Fruit fly (Drosophila melanogaster) whole organism, embryonic: ENCODE results near the gene Cbp20.

Experiments
- Atf3 ChIP-seq: fragments of 200-800 bp; sonication (Bioruptor generic); optimal IDR thresholded peaks from 3 replicates; lab custom pipeline; 2016; ENCODE audit warnings: missing biosample characterization, missing genetic modification characterization
- Bdp1 ChIP-seq: fragments of 200-800 bp; sonication (Bioruptor generic); optimal IDR thresholded peaks from 3 replicates; lab custom pipeline; 2016; ENCODE audit warnings: missing biosample characterization, missing genetic modification characterization
- CG10147 ChIP-seq: fragments of 200-800 bp; sonication (Bioruptor generic); optimal IDR thresholded peaks from 2 replicates; lab custom pipeline; 2019; ENCODE audit warnings: missing biosample characterization, mild to moderate bottlenecking, missing genetic modification characterization, moderate library complexity
- CG10321 ChIP-seq: fragments of 200-800 bp; sonication (Bioruptor generic); IDR thresholded peaks from 2 replicates; pipeline ENCODE4 v1.3.6; 2022; ENCODE audit warnings: missing biosample characterization, missing genetic modification characterization
- CG10565 ChIP-seq: fragments of 200-800 bp; sonication (Bioruptor generic); optimal IDR thresholded peaks from 3 replicates; lab custom pipeline; 2016; ENCODE audit warnings: missing biosample characterization, mild to moderate bottlenecking, missing genetic modification characterization
- CG10959 ChIP-seq: fragments of 200-800 bp; sonication (Bioruptor generic); IDR thresholded peaks from 2 replicates; pipeline ENCODE4 v1.3.6; 2022; ENCODE audit warnings: missing biosample characterization, missing genetic modification characterization
- CG12219 ChIP-seq: fragments of 200-800 bp; sonication (Bioruptor generic); optimal IDR thresholded peaks from 3 replicates; lab custom pipeline; 2018; ENCODE audit warnings: missing biosample characterization, mild to moderate bottlenecking, missing genetic modification characterization
- CG15479 ChIP-seq: fragments of 200-800 bp; sonication (Bioruptor generic); optimal IDR thresholded peaks from 3 replicates; lab custom pipeline; 2019; ENCODE audit warnings: missing biosample characterization, mild to moderate bottlenecking, missing genetic modification characterization, moderate library complexity
- CG1602 ChIP-seq: fragments of 200-800 bp; sonication (Bioruptor generic); optimal IDR thresholded peaks from 3 replicates; lab custom pipeline; 2016; ENCODE audit warnings: missing biosample characterization, missing genetic modification characterization
- CG17385 ChIP-seq: fragments of 200-800 bp; sonication (Bioruptor generic); optimal IDR thresholded peaks from 3 replicates; lab custom pipeline; 2018; ENCODE audit warnings: missing biosample characterization, mild to moderate bottlenecking, missing genetic modification characterization
- CG32532 ChIP-seq: fragments of 200-800 bp; sonication (Bioruptor generic); IDR thresholded peaks from 2 replicates; pipeline ENCODE4 v1.3.6; 2022; ENCODE audit warnings: missing biosample characterization, missing genetic modification characterization
- CG34224 ChIP-seq: fragments of 200-800 bp; sonication (Bioruptor generic); IDR thresholded peaks from 3 replicates; pipeline ENCODE4 v1.3.6; 2022; ENCODE audit warnings: missing biosample characterization, missing genetic modification characterization; ENCODE audit not compliant: partially characterized antibody
- CG3995 ChIP-seq: fragments of 200-800 bp; sonication (Bioruptor generic); optimal IDR thresholded peaks from 3 replicates; lab custom pipeline; 2016; ENCODE audit warnings: missing biosample characterization, missing genetic modification characterization
- CG42726 ChIP-seq: fragments of 200-800 bp; sonication (Bioruptor generic); IDR thresholded peaks from 2 replicates; pipeline ENCODE4 v1.3.6; 2022; ENCODE audit warnings: missing biosample characterization, missing genetic modification characterization; ENCODE audit not compliant: partially characterized antibody
- CG4424 ChIP-seq: fragments of 200-800 bp; sonication (Bioruptor generic); optimal IDR thresholded peaks from 3 replicates; lab custom pipeline; 2016; ENCODE audit warnings: missing biosample characterization, missing genetic modification characterization
- CG4820 ChIP-seq: fragments of 200-800 bp; sonication (Bioruptor generic); optimal IDR thresholded peaks from 3 replicates; lab custom pipeline; 2016; ENCODE audit warnings: missing biosample characterization, missing genetic modification characterization
- CG5245 ChIP-seq: fragments of 200-800 bp; sonication (Bioruptor generic); optimal IDR thresholded peaks from 3 replicates; lab custom pipeline; 2016; ENCODE audit warnings: missing biosample characterization, missing genetic modification characterization
- CG6175 ChIP-seq: fragments of 200-800 bp; sonication (Bioruptor generic); IDR thresholded peaks from 3 replicates; pipeline ENCODE4 v1.3.6; 2022; ENCODE audit warnings: missing biosample characterization, missing genetic modification characterization
- CG6654 ChIP-seq: fragments of 200-800 bp; sonication (Bioruptor generic); optimal IDR thresholded peaks from 2 replicates; lab custom pipeline; 2017; ENCODE audit warnings: missing biosample characterization, mild to moderate bottlenecking, missing genetic modification characterization
- CG7786 ChIP-seq: fragments of 200-800 bp; sonication (Bioruptor generic); optimal IDR thresholded peaks from 2 replicates; lab custom pipeline; 2016; ENCODE audit warnings: missing biosample characterization, missing genetic modification characterization
- CG8765 ChIP-seq: fragments of 200-800 bp; sonication (Bioruptor generic); IDR thresholded peaks from 2 replicates; pipeline ENCODE4 v1.3.6; 2022; ENCODE audit warnings: missing biosample characterization, missing genetic modification characterization
- CG9932 ChIP-seq: fragments of 200-800 bp; sonication (Bioruptor generic); IDR thresholded peaks from 2 replicates; pipeline ENCODE4 v1.3.6; 2022; ENCODE audit warnings: missing biosample characterization, missing genetic modification characterization
- CoRest ChIP-seq: fragments of 200-800 bp; sonication (Bioruptor generic); optimal IDR thresholded peaks from 3 replicates; lab custom pipeline; 2018; ENCODE audit warnings: missing biosample characterization, mild to moderate bottlenecking, missing genetic modification characterization, moderate library complexity
- Dad ChIP-seq: fragments of 200-800 bp; sonication (Bioruptor generic); optimal IDR thresholded peaks from 3 replicates; lab custom pipeline; 2016; ENCODE audit warnings: missing biosample characterization, missing genetic modification characterization
- Dip3 ChIP-seq: fragments of 200-800 bp; sonication (Bioruptor generic); optimal IDR thresholded peaks from 3 replicates; lab custom pipeline; 2016; ENCODE audit warnings: missing biosample characterization, missing genetic modification characterization
- Dref ChIP-seq: fragments of 200-800 bp; sonication (Bioruptor generic); IDR thresholded peaks from 2 replicates; pipeline ENCODE4 v1.3.6; 2022; ENCODE audit warnings: missing biosample characterization, missing genetic modification characterization
- ERR ChIP-seq: fragments of 200-800 bp; sonication (Bioruptor generic); optimal IDR thresholded peaks from 2 replicates; lab custom pipeline; 2016; ENCODE audit warnings: missing biosample characterization, missing genetic modification characterization
- Fer1 ChIP-seq: fragments of 200-800 bp; sonication (Bioruptor generic); optimal IDR thresholded peaks from 2 replicates; lab custom pipeline; 2017; ENCODE audit warnings: missing biosample characterization, mild to moderate bottlenecking, missing genetic modification characterization
- H2.0 ChIP-seq: fragments of 200-800 bp; sonication (Bioruptor generic); IDR thresholded peaks from 2 replicates; pipeline ENCODE4 v1.3.6; 2022; ENCODE audit warnings: missing biosample characterization, missing genetic modification characterization
- Hr3 ChIP-seq: fragments of 200-800 bp; sonication (Bioruptor generic); optimal IDR thresholded peaks from 3 replicates; lab custom pipeline; 2016; ENCODE audit warnings: missing biosample characterization, missing genetic modification characterization
- Myb ChIP-seq: fragments of 200-800 bp; sonication (Bioruptor generic); optimal IDR thresholded peaks from 2 replicates; lab custom pipeline; 2016; ENCODE audit warnings: missing biosample characterization, missing genetic modification characterization
- Tbp ChIP-seq: fragments of >200 bp; optimal IDR thresholded peaks from 2 replicates; lab custom pipeline; 2018; ENCODE audit warnings: missing biosample characterization, missing genetic modification characterization
- Xbp1 ChIP-seq: fragments of 200-800 bp; sonication (Bioruptor generic); optimal IDR thresholded peaks from 3 replicates; lab custom pipeline; 2016; ENCODE audit warnings: missing biosample characterization, mild to moderate bottlenecking, missing genetic modification characterization
- ac ChIP-seq: fragments of 200-800 bp; sonication (Bioruptor generic); optimal IDR thresholded peaks from 3 replicates; lab custom pipeline; 2017; ENCODE audit warnings: missing biosample characterization, mild to moderate bottlenecking, missing genetic modification characterization
- ara ChIP-seq: fragments of 200-800 bp; sonication (Bioruptor generic); IDR thresholded peaks from 2 replicates; pipeline ENCODE4 v1.3.6; 2022; ENCODE audit warnings: missing biosample characterization, missing genetic modification characterization
- bowl ChIP-seq: fragments of 200-800 bp; sonication (Bioruptor generic); IDR thresholded peaks from 2 replicates; pipeline ENCODE4 v1.3.6; 2022; ENCODE audit warnings: missing biosample characterization, missing genetic modification characterization
- chn ChIP-seq: fragments of 200-800 bp; sonication (Bioruptor generic); optimal IDR thresholded peaks from 2 replicates; lab custom pipeline; 2016; ENCODE audit warnings: missing biosample characterization, missing genetic modification characterization
- cwo ChIP-seq: fragments of 200-800 bp; sonication (Bioruptor generic); optimal IDR thresholded peaks from 3 replicates; lab custom pipeline; 2017; ENCODE audit warnings: missing biosample characterization, missing genetic modification characterization, mild to moderate bottlenecking, moderate library complexity, missing genetic modification reagents
- da ChIP-seq: fragments of 200-800 bp; sonication (Bioruptor generic); optimal IDR thresholded peaks from 2 replicates; lab custom pipeline; 2016; ENCODE audit warnings: missing biosample characterization, missing genetic modification characterization
- gem ChIP-seq: fragments of 200-800 bp; sonication (Bioruptor generic); optimal IDR thresholded peaks from 2 replicates; lab custom pipeline; 2019; ENCODE audit warnings: missing biosample characterization, mild to moderate bottlenecking, missing genetic modification characterization, moderate library complexity
- gsb-n ChIP-seq: fragments of 200-800 bp; sonication (Bioruptor generic); optimal IDR thresholded peaks from 3 replicates; lab custom pipeline; 2018; ENCODE audit warnings: missing biosample characterization, mild to moderate bottlenecking, missing genetic modification characterization
- her ChIP-seq: fragments of 200-800 bp; sonication (Bioruptor generic); optimal IDR thresholded peaks from 2 replicates; lab custom pipeline; 2016; ENCODE audit warnings: missing biosample characterization, missing genetic modification characterization
- nmo ChIP-seq: fragments of 200-800 bp; sonication (Bioruptor generic); optimal IDR thresholded peaks from 2 replicates; lab custom pipeline; 2018; ENCODE audit warnings: missing biosample characterization, mild to moderate bottlenecking, missing genetic modification characterization, moderate library complexity
- pzg ChIP-seq: fragments of 200-800 bp; sonication (Bioruptor generic); optimal IDR thresholded peaks from 3 replicates; lab custom pipeline; 2018; ENCODE audit warnings: missing biosample characterization, mild to moderate bottlenecking, missing genetic modification characterization, moderate library complexity
- row ChIP-seq: fragments of 200-800 bp; sonication (Bioruptor generic); IDR thresholded peaks from 3 replicates; pipeline ENCODE4 v1.3.6; 2022; ENCODE audit warnings: missing biosample characterization, missing genetic modification characterization
- scrt ChIP-seq: fragments of 200-800 bp; sonication (Bioruptor generic); optimal IDR thresholded peaks from 2 replicates; lab custom pipeline; 2018; ENCODE audit warnings: missing biosample characterization, mild to moderate bottlenecking, missing genetic modification characterization, moderate library complexity
- sob ChIP-seq: fragments of 200-800 bp; sonication (Bioruptor generic); IDR thresholded peaks from 2 replicates; pipeline ENCODE4 v1.3.6; 2022; ENCODE audit warnings: missing biosample characterization, missing genetic modification characterization
- sqz ChIP-seq: fragments of 200-800 bp; sonication (Bioruptor generic); optimal IDR thresholded peaks from 3 replicates; lab custom pipeline; 2018; ENCODE audit warnings: missing biosample characterization, mild to moderate bottlenecking, missing genetic modification characterization
- stwl ChIP-seq: fragments of 200-800 bp; sonication (Bioruptor generic); optimal IDR thresholded peaks from 3 replicates; lab custom pipeline; 2018; ENCODE audit warnings: missing biosample characterization, mild to moderate bottlenecking, missing genetic modification characterization, moderate library complexity
- zen ChIP-seq: fragments of 200-800 bp; sonication (Bioruptor generic); optimal IDR thresholded peaks from 3 replicates; lab custom pipeline; 2018; ENCODE audit warnings: missing biosample characterization, mild to moderate bottlenecking, missing genetic modification characterization, moderate library complexity

Gene Cbp20

dm6 chr3R:18164052-18164722, at the start of gene Cbp20, which contains the start of gene CG7218 (continued):
- TF ChIP-seq da (GFP tag; lab: Kevin White, UChicago) (peak; percentile 2), CG12219 (GFP tag; lab: Kevin White, UChicago) (peak; percentile 24), Bdp1 (GFP tag; lab: Kevin White, UChicago) (peak; percentile 26), gem (tag; lab: Kevin White, UChicago) (peak; percentile 78), CG6175 (peak; percentile 69; the same call in 1 of the 3 replicates), CG34224 (GFP tag; lab: Robert Waterston, UW) (peak; percentile 76), chn (GFP tag; lab: Kevin White, UChicago) (peak; percentile 62), Tbp (no peak), CG8765 (GFP tag; lab: Robert Waterston, UW) (peak; percentile 60), CG3995 (peak; percentile 97), CG10321 (GFP tag; lab: Robert Waterston, UW) (0 out of 2 replicates have a peak, but pooled peaks have one; percentile 33), cwo (GFP tag; lab: Kevin White, UChicago) (peak; percentile 49), Myb (GFP tag; lab: Kevin White, UChicago) (peak; percentile 45), sqz (GFP tag; lab: Kevin White, UChicago) (no peak), sob (GFP tag; lab: Robert Waterston, UW) (peak; percentile 76), CG4820 (GFP tag; lab: Kevin White, UChicago) (peak; percentile 57), CG4424 (peak; percentile 71), CG1602 (GFP tag; lab: Kevin White, UChicago) (peak; percentile 87), Dref (GFP tag; lab: Robert Waterston, UW) (peak; percentile 62), scrt (GFP tag; lab: Kevin White, UChicago) (peak; percentile 20), CG17385 (peak; percentile 60), ara (GFP tag; lab: Robert Waterston, UW) (0 out of 2 replicates have a peak, but pooled peaks have one; percentile 22), CG6654 (GFP tag; lab: Kevin White, UChicago) (no peak), Xbp1 (GFP tag; lab: Kevin White, UChicago) (peak; percentile 84), CG10959 (GFP tag; lab: Robert Waterston, UW) (no peak), CG7786 (GFP tag; lab: Kevin White, UChicago) (peak; percentile 48), gsb-n (peak; percentile 20), CG32532 (peak; percentile 90), pzg (GFP tag; lab: Kevin White, UChicago) (peak; percentile 69), Hr3 (GFP tag; lab: Kevin White, UChicago) (peak; percentile 76), stwl (tag; lab: Kevin White, UChicago) (peak; percentile 60), zen (peak; percentile 16), nmo (GFP tag; lab: Kevin White, UChicago) (peak; percentile 73), her (GFP tag; lab: Kevin White, UChicago) (no peak), CoRest (peak; percentile 84), CG10147 (GFP tag; lab: Kevin White, UChicago) (peak; percentile 56), ac (GFP tag; lab: Kevin White, UChicago) (no peak), Atf3 (GFP tag; lab: Kevin White, UChicago) (peak; percentile 51), Dip3 (GFP tag; lab: Kevin White, UChicago) (peak; percentile 60), CG9932 (GFP tag; lab: Robert Waterston, UW) (peak; percentile 95), Fer1 (GFP tag; lab: Kevin White, UChicago) (peak; percentile 30), Dad (GFP tag; lab: Kevin White, UChicago) (peak; percentile 16), CG5245 (GFP tag; lab: Kevin White, UChicago) (peak; percentile 55), CG15479 (GFP tag; lab: Kevin White, UChicago) (no peak), bowl (GFP tag; lab: Robert Waterston, UW) (no peak), CG10565 (no peak), CG42726 (GFP tag; lab: Robert Waterston, UW) (no peak), H2.0 (peak; percentile 86), ERR (GFP tag; lab: Kevin White, UChicago) (no peak), row (peak; percentile 91)
